Worm (Caenorhabditis elegans) whole organism, L1 larva: Measurements from ENCODE around the gene C42C1.8.

Experiments
- C04F5.9 ChIP-seq: sonication (generic microtip); optimal IDR thresholded peaks from 2 replicates; lab custom pipeline; 2016; ENCODE audit warnings: missing genetic modification characterization, missing compliant biosample characterization
- ceh-82 ChIP-seq, 3 experiments: fragments of 150-350 bp in 1 of 3; sonication (generic microtip) in 2 of 3; optimal IDR thresholded peaks; 2 replicates each; lab custom pipeline; 2014 to 2017; ENCODE audit warnings: missing biosample characterization in 3 of 3, missing genetic modification characterization in 3 of 3
- jun-1 ChIP-seq: fragments of 150-350 bp; optimal IDR thresholded peaks from 2 replicates; lab custom pipeline; 2014; ENCODE audit warnings: missing biosample characterization, missing genetic modification reagents, missing genetic modification characterization
- lin-13 ChIP-seq: fragments of 150-350 bp; optimal IDR thresholded peaks from 2 replicates; lab custom pipeline; 2014; ENCODE audit warnings: missing biosample characterization, missing genetic modification reagents, missing genetic modification characterization
- lir-3 ChIP-seq: sonication (generic microtip); optimal IDR thresholded peaks from 2 replicates; lab custom pipeline; 2016; ENCODE audit warnings: mild to moderate bottlenecking, missing genetic modification characterization, moderate library complexity, missing compliant biosample characterization; ENCODE audit not compliant: poor library complexity
- snpc-4 ChIP-seq: fragments of 150-350 bp; optimal IDR thresholded peaks from 2 replicates; lab custom pipeline; 2014; ENCODE audit warnings: missing biosample characterization, missing genetic modification characterization
- swsn-7 ChIP-seq: sonication (generic microtip); optimal IDR thresholded peaks from 2 replicates; lab custom pipeline; 2016; ENCODE audit warnings: missing genetic modification characterization, missing compliant biosample characterization
- unc-130 ChIP-seq: fragments of 150-350 bp; optimal IDR thresholded peaks from 2 replicates; lab custom pipeline; 2017; ENCODE audit warnings: missing biosample characterization, missing genetic modification characterization, inconsistent platforms
- unc-62 ChIP-seq: fragments of 150-350 bp; optimal IDR thresholded peaks from 2 replicates; lab custom pipeline; 2014; ENCODE audit warnings: missing biosample characterization, missing genetic modification reagents, missing genetic modification characterization
- zag-1 ChIP-seq: fragments of 150-350 bp; optimal IDR thresholded peaks from 2 replicates; lab custom pipeline; 2014; ENCODE audit warnings: missing biosample characterization, missing genetic modification characterization

- TF ChIP-seq unc-62 (GFP tag; lab: Kevin White, UChicago) (no peak), zag-1 (tag; lab: Kevin White, UChicago) (no peak), swsn-7 (tag; lab: Kevin White, UChicago) (no peak), lin-13 (GFP tag; lab: Kevin White, UChicago) (no peak), snpc-4 (tag; lab: Kevin White, UChicago) (no peak), ceh-82 (tag; optimal IDR thresholded peaks at IDR 0.05; lab: Kevin White, UChicago) (no peak), unc-130 (tag; lab: Kevin White, UChicago) (no peak), lir-3 (tag; lab: Kevin White, UChicago) (no peak), jun-1 (tag; lab: Kevin White, UChicago) (no peak), C04F5.9 (tag; lab: Kevin White, UChicago) (no peak)
Observed at ce11 chrIV:12334142-12334541, 43.3 kb downstream of the C42C1.8 start.
